Fruit fly (Drosophila melanogaster) whole organism, prepupa: Measurements from ENCODE around the gene dgt2.

ENCODE experiments used
- Blimp-1 ChIP-seq: fragments of 200-800 bp; sonication (Bioruptor generic); optimal IDR thresholded peaks from 3 replicates; lab custom pipeline; 2017; ENCODE audit warnings: missing biosample characterization, missing genetic modification characterization, mild to moderate bottlenecking, moderate library complexity, missing genetic modification reagents
- CG10631 ChIP-seq: fragments of 200-800 bp; sonication (Bioruptor generic); optimal IDR thresholded peaks from 2 replicates; lab custom pipeline; 2016; ENCODE audit warnings: missing biosample characterization, missing genetic modification characterization
- CG10669 ChIP-seq: fragments of 200-800 bp; sonication (Bioruptor generic); optimal IDR thresholded peaks from 3 replicates; lab custom pipeline; 2018; ENCODE audit warnings: missing biosample characterization, mild to moderate bottlenecking, missing genetic modification characterization, moderate library complexity
- CG11294 ChIP-seq: fragments of 200-800 bp; sonication (Bioruptor generic); IDR thresholded peaks from 2 replicates; pipeline ENCODE4 v1.3.6; 2022; ENCODE audit warnings: missing biosample characterization, missing genetic modification characterization
- CG11762 ChIP-seq: fragments of 200-800 bp; sonication (Bioruptor generic); optimal IDR thresholded peaks from 3 replicates; lab custom pipeline; 2016; ENCODE audit warnings: missing biosample characterization, missing genetic modification characterization; ENCODE audit not compliant: insufficient read depth
- CG15336 ChIP-seq: fragments of 200-800 bp; sonication (Bioruptor generic); IDR thresholded peaks from 2 replicates; pipeline ENCODE4 v1.3.6; 2022; ENCODE audit warnings: missing biosample characterization, missing genetic modification characterization
- CG1621 ChIP-seq: fragments of 200-800 bp; sonication (Bioruptor generic); optimal IDR thresholded peaks from 3 replicates; lab custom pipeline; 2018; ENCODE audit warnings: missing biosample characterization, mild to moderate bottlenecking, missing genetic modification characterization
- CG16779 ChIP-seq: fragments of 200-800 bp; sonication (Bioruptor generic); optimal IDR thresholded peaks from 3 replicates; lab custom pipeline; 2017; ENCODE audit warnings: missing biosample characterization, mild to moderate bottlenecking, missing genetic modification characterization
- CG3032 ChIP-seq: fragments of 200-800 bp; optimal IDR thresholded peaks from 2 replicates; lab custom pipeline; 2019; ENCODE audit warnings: missing biosample characterization, mild to moderate bottlenecking, missing genetic modification characterization, moderate library complexity
- CG31627 ChIP-seq: fragments of 200-800 bp; sonication (Bioruptor generic); optimal IDR thresholded peaks from 3 replicates; lab custom pipeline; 2016; ENCODE audit warnings: missing biosample characterization, missing genetic modification characterization
- CG32006 ChIP-seq: fragments of 200-800 bp; sonication (Bioruptor generic); optimal IDR thresholded peaks from 3 replicates; lab custom pipeline; 2017; ENCODE audit warnings: missing biosample characterization, mild to moderate bottlenecking, missing genetic modification characterization
- CG3919 ChIP-seq: fragments of 200-800 bp; sonication (Bioruptor generic); optimal IDR thresholded peaks from 3 replicates; lab custom pipeline; 2016; ENCODE audit warnings: missing biosample characterization, missing genetic modification characterization
- CG6163 ChIP-seq: fragments of 200-800 bp; sonication (Bioruptor generic); IDR thresholded peaks from 3 replicates; pipeline ENCODE4 v1.3.6; 2022; ENCODE audit warnings: missing biosample characterization, missing genetic modification characterization
- CG6276 ChIP-seq: fragments of 200-800 bp; sonication (Bioruptor generic); optimal IDR thresholded peaks from 2 replicates; lab custom pipeline; 2017; ENCODE audit warnings: missing biosample characterization, mild to moderate bottlenecking, missing genetic modification characterization
- CG6792 ChIP-seq: fragments of 200-800 bp; sonication (Bioruptor generic); optimal IDR thresholded peaks from 3 replicates; lab custom pipeline; 2016; ENCODE audit warnings: missing biosample characterization, missing genetic modification characterization
- CG6808 ChIP-seq: fragments of 200-800 bp; sonication (Bioruptor generic); optimal IDR thresholded peaks from 3 replicates; lab custom pipeline; 2017; ENCODE audit warnings: missing biosample characterization, missing genetic modification characterization, mild to moderate bottlenecking, moderate library complexity, missing genetic modification reagents
- CG7368 ChIP-seq: fragments of 200-800 bp; sonication (Bioruptor generic); optimal IDR thresholded peaks from 3 replicates; lab custom pipeline; 2016; ENCODE audit warnings: missing biosample characterization, missing genetic modification characterization
- CG8119 ChIP-seq: fragments of 200-800 bp; sonication (Bioruptor generic); IDR thresholded peaks from 3 replicates; pipeline ENCODE4 v1.3.6; 2022; ENCODE audit warnings: missing biosample characterization, missing genetic modification characterization
- CG8319 ChIP-seq: fragments of 200-800 bp; sonication (Bioruptor generic); optimal IDR thresholded peaks from 3 replicates; lab custom pipeline; 2016; ENCODE audit warnings: missing biosample characterization, missing genetic modification characterization
- CG8632 ChIP-seq: fragments of 200-800 bp; sonication (Bioruptor generic); optimal IDR thresholded peaks from 3 replicates; lab custom pipeline; 2016; ENCODE audit warnings: missing biosample characterization, missing genetic modification characterization
- Eip75B ChIP-seq: fragments of 200-800 bp; sonication (Bioruptor generic); optimal IDR thresholded peaks from 3 replicates; lab custom pipeline; 2016; ENCODE audit warnings: missing biosample characterization, missing genetic modification characterization
- Eip93F ChIP-seq: fragments of 200-800 bp; sonication (Bioruptor generic); optimal IDR thresholded peaks from 2 replicates; lab custom pipeline; 2016; ENCODE audit warnings: missing biosample characterization, mild to moderate bottlenecking, missing genetic modification characterization
- Ets21C ChIP-seq: fragments of 200-800 bp; sonication (Bioruptor generic); optimal IDR thresholded peaks from 3 replicates; lab custom pipeline; 2016; ENCODE audit warnings: missing biosample characterization, missing genetic modification characterization
- Ets96B ChIP-seq: fragments of 200-800 bp; optimal IDR thresholded peaks from 2 replicates; lab custom pipeline; 2019; ENCODE audit warnings: missing biosample characterization, mild to moderate bottlenecking, missing genetic modification characterization, moderate library complexity
- Gug ChIP-seq: fragments of 200-800 bp; sonication (Bioruptor generic); IDR thresholded peaks from 2 replicates; pipeline ENCODE4 v1.3.6; 2022; ENCODE audit warnings: missing biosample characterization, missing genetic modification characterization
- Hr38 ChIP-seq: sonication (Bioruptor generic); optimal IDR thresholded peaks from 2 replicates; lab custom pipeline; 2016; ENCODE audit warnings: missing biosample characterization, missing genetic modification characterization
- Hr39 ChIP-seq: fragments of 200-800 bp; sonication (Bioruptor generic); optimal IDR thresholded peaks from 2 replicates; lab custom pipeline; 2016; ENCODE audit warnings: missing biosample characterization, missing genetic modification characterization
- Hr4 ChIP-seq: fragments of 200-800 bp; sonication (Bioruptor generic); optimal IDR thresholded peaks from 3 replicates; lab custom pipeline; 2016; ENCODE audit warnings: missing biosample characterization, missing genetic modification characterization
- Lpt ChIP-seq: fragments of 200-800 bp; sonication (Bioruptor generic); optimal IDR thresholded peaks from 3 replicates; lab custom pipeline; 2016; ENCODE audit warnings: missing biosample characterization, missing genetic modification characterization
- Met ChIP-seq: fragments of 200-800 bp; sonication (Bioruptor generic); optimal IDR thresholded peaks from 3 replicates; lab custom pipeline; 2016; ENCODE audit warnings: missing biosample characterization, missing genetic modification characterization
- OdsH ChIP-seq: fragments of 200-800 bp; sonication (Bioruptor generic); optimal IDR thresholded peaks from 3 replicates; lab custom pipeline; 2016; ENCODE audit warnings: missing biosample characterization, missing genetic modification characterization
- Smox ChIP-seq: fragments of 200-800 bp; sonication (Bioruptor generic); optimal IDR thresholded peaks from 3 replicates; lab custom pipeline; 2016; ENCODE audit warnings: missing biosample characterization, missing genetic modification characterization
- Sox102F ChIP-seq: fragments of 200-800 bp; sonication (Bioruptor generic); optimal IDR thresholded peaks from 2 replicates; lab custom pipeline; 2016; ENCODE audit warnings: missing biosample characterization, mild to moderate bottlenecking, missing genetic modification characterization
- Sox14 ChIP-seq: fragments of 200-800 bp; sonication (Bioruptor generic); optimal IDR thresholded peaks from 3 replicates; lab custom pipeline; 2016; ENCODE audit warnings: missing biosample characterization, missing genetic modification characterization
- Sox15 ChIP-seq: fragments of 200-800 bp; sonication (Bioruptor generic); optimal IDR thresholded peaks from 3 replicates; lab custom pipeline; 2016; ENCODE audit warnings: missing biosample characterization, missing genetic modification characterization
- acj6 ChIP-seq: fragments of 200-800 bp; sonication (Bioruptor generic); optimal IDR thresholded peaks from 3 replicates; lab custom pipeline; 2016; ENCODE audit warnings: missing biosample characterization, missing genetic modification characterization
- cyc ChIP-seq: fragments of 200-800 bp; sonication (Bioruptor generic); optimal IDR thresholded peaks from 3 replicates; lab custom pipeline; 2016; ENCODE audit warnings: missing biosample characterization, missing genetic modification characterization
- dac ChIP-seq: fragments of 200-800 bp; sonication (Bioruptor generic); optimal IDR thresholded peaks from 2 replicates; lab custom pipeline; 2017; ENCODE audit warnings: missing biosample characterization, mild to moderate bottlenecking, missing genetic modification characterization
- dsx ChIP-seq: fragments of 200-800 bp; optimal IDR thresholded peaks from 3 replicates; lab custom pipeline; 2019; ENCODE audit warnings: missing biosample characterization, mild to moderate bottlenecking, missing genetic modification characterization, moderate library complexity; ENCODE audit not compliant: poor library complexity, severe bottlenecking
- eg ChIP-seq: fragments of 200-800 bp; sonication (Bioruptor generic); IDR thresholded peaks from 3 replicates; pipeline ENCODE4 v1.3.6; 2022; ENCODE audit warnings: missing biosample characterization, missing genetic modification characterization
- fd59A ChIP-seq: fragments of 200-800 bp; sonication (Bioruptor generic); optimal IDR thresholded peaks from 2 replicates; lab custom pipeline; 2017; ENCODE audit warnings: missing biosample characterization, mild to moderate bottlenecking, missing genetic modification characterization, missing genetic modification reagents
- fd85E ChIP-seq: fragments of 200-800 bp; sonication (Bioruptor generic); optimal IDR thresholded peaks from 3 replicates; lab custom pipeline; 2016; ENCODE audit warnings: missing biosample characterization, missing genetic modification characterization
- lz ChIP-seq: fragments of 200-800 bp; sonication (Bioruptor generic); optimal IDR thresholded peaks from 3 replicates; lab custom pipeline; 2016; ENCODE audit warnings: missing biosample characterization, missing genetic modification characterization
- net ChIP-seq: fragments of 200-800 bp; sonication (Bioruptor generic); optimal IDR thresholded peaks from 3 replicates; lab custom pipeline; 2016; ENCODE audit warnings: missing biosample characterization, missing genetic modification characterization
- pdm3 ChIP-seq: fragments of 200-800 bp; sonication (Bioruptor generic); optimal IDR thresholded peaks from 3 replicates; lab custom pipeline; 2016; ENCODE audit warnings: missing biosample characterization, missing genetic modification characterization
- spab ChIP-seq: fragments of 200-800 bp; sonication (Bioruptor generic); optimal IDR thresholded peaks from 2 replicates; lab custom pipeline; 2017; ENCODE audit warnings: missing biosample characterization, mild to moderate bottlenecking, missing genetic modification characterization, missing genetic modification reagents
- ss ChIP-seq, 2 experiments: fragments of 200-800 bp; sonication (Bioruptor generic); optimal IDR thresholded peaks; 2 replicates in 1 of 2; 3 replicates in 1 of 2; lab custom pipeline; 2017 to 2018; ENCODE audit warnings: mild to moderate bottlenecking in 2 of 2, missing biosample characterization in 2 of 2, missing genetic modification characterization in 2 of 2, moderate library complexity in 1 of 2
- svp ChIP-seq: fragments of 200-800 bp; sonication (Bioruptor generic); peaks from one replicate; lab custom pipeline; 2016; ENCODE audit warnings: missing biosample characterization, missing genetic modification characterization
- topi ChIP-seq: fragments of 200-800 bp; sonication (Bioruptor generic); optimal IDR thresholded peaks from 3 replicates; lab custom pipeline; 2016; ENCODE audit warnings: missing biosample characterization, missing genetic modification characterization
- vri ChIP-seq: fragments of 200-800 bp; sonication (Bioruptor generic); optimal IDR thresholded peaks from 3 replicates; lab custom pipeline; 2016; ENCODE audit warnings: missing biosample characterization, mild to moderate bottlenecking, missing genetic modification characterization

dgt2 gene

dm6 chr2L:11965610-11966594, 23.8 kb upstream of the dgt2 start:
- TF ChIP-seq CG11762 (no peak), CG6808 (GFP tag; lab: Kevin White, UChicago) (peak; percentile 62), Eip75B (GFP tag; lab: Kevin White, UChicago) (peak; percentile 57), CG1621 (no peak), CG8632 (GFP tag; lab: Kevin White, UChicago) (peak; percentile 39), Sox102F (GFP tag; lab: Kevin White, UChicago) (peak; percentile 27), CG6163 (0 out of 3 replicates have a peak, but pooled peaks have one; percentile 36), Lpt (peak; percentile 24), fd59A (GFP tag; lab: Kevin White, UChicago) (peak; percentile 67), svp (peak; percentile 85), CG31627 (GFP tag; lab: Kevin White, UChicago) (peak; percentile 31), fd85E (no peak), CG6792 (peak; percentile 20), Met (GFP tag; lab: Kevin White, UChicago) (peak; percentile 54), Smox (peak; percentile 48), CG7368 (GFP tag; lab: Kevin White, UChicago) (no peak), CG3032 (tag; lab: Kevin White, UChicago) (peak; percentile 13), CG15336 (GFP tag; lab: Robert Waterston, UW) (no peak), Eip93F (GFP tag; lab: Kevin White, UChicago) (no peak), Ets96B (tag; lab: Kevin White, UChicago) (no peak), Hr38 (GFP tag; lab: Kevin White, UChicago) (no peak), acj6 (GFP tag; lab: Kevin White, UChicago) (peak; percentile 55), Hr39 (peak; percentile 58), CG16779 (tag; lab: Kevin White, UChicago) (no peak), CG11294 (GFP tag; lab: Robert Waterston, UW) (no peak), CG3919 (GFP tag; lab: Kevin White, UChicago) (peak; percentile 7), CG6276 (peak; percentile 14), Sox15 (GFP tag; lab: Kevin White, UChicago) (no peak), pdm3 (GFP tag; lab: Kevin White, UChicago) (peak; percentile 15), spab (no peak), topi (GFP tag; lab: Kevin White, UChicago) (peak; percentile 65), ss (GFP tag; optimal IDR thresholded peaks at IDR 0.05; lab: Kevin White, UChicago) (peak; percentile 1 to 50), CG8319 (GFP tag; lab: Kevin White, UChicago) (no peak), dac (GFP tag; lab: Kevin White, UChicago) (no peak), CG10631 (peak; percentile 74), Blimp-1 (GFP tag; lab: Kevin White, UChicago) (peak; percentile 84), lz (GFP tag; lab: Kevin White, UChicago) (peak; percentile 61), Sox14 (GFP tag; lab: Kevin White, UChicago) (peak; percentile 42), eg (GFP tag; lab: Robert Waterston, UW) (no peak), Gug (GFP tag; lab: Robert Waterston, UW) (no peak), Ets21C (GFP tag; lab: Kevin White, UChicago) (peak; percentile 37), dsx (GFP tag; lab: Kevin White, UChicago) (no peak), OdsH (GFP tag; lab: Kevin White, UChicago) (peak; percentile 26), vri (no peak), net (GFP tag; lab: Kevin White, UChicago) (no peak), CG32006 (GFP tag; lab: Kevin White, UChicago) (peak; percentile 48), Hr4 (GFP tag; lab: Kevin White, UChicago) (peak; percentile 21), cyc (no peak), CG8119 (GFP tag; lab: Robert Waterston, UW) (no peak), CG10669 (GFP tag; lab: Kevin White, UChicago) (no peak)
